Fruit fly (Drosophila melanogaster) whole organism, embryonic: Measurements from ENCODE around the gene ecd.

Experiments
- Adf1 ChIP-seq: fragments of 200-800 bp; sonication (Bioruptor generic); IDR thresholded peaks from 2 replicates; pipeline ENCODE4 v1.3.6; 2022; ENCODE audit warnings: missing biosample characterization, missing genetic modification characterization
- Atf3 ChIP-seq: fragments of 200-800 bp; sonication (Bioruptor generic); optimal IDR thresholded peaks from 3 replicates; lab custom pipeline; 2016; ENCODE audit warnings: missing biosample characterization, missing genetic modification characterization
- Atf6 ChIP-seq: fragments of 200-800 bp; sonication (Bioruptor generic); IDR thresholded peaks from 2 replicates; pipeline ENCODE4 v1.3.6; 2022; ENCODE audit warnings: missing biosample characterization, missing genetic modification characterization
- CG10321 ChIP-seq: fragments of 200-800 bp; sonication (Bioruptor generic); IDR thresholded peaks from 2 replicates; pipeline ENCODE4 v1.3.6; 2022; ENCODE audit warnings: missing biosample characterization, missing genetic modification characterization
- CG10654 ChIP-seq: fragments of 200-800 bp; sonication (Bioruptor generic); optimal IDR thresholded peaks from 2 replicates; lab custom pipeline; 2016; ENCODE audit warnings: missing biosample characterization, missing genetic modification characterization
- CG11093 ChIP-seq: fragments of 200-800 bp; sonication (Bioruptor generic); IDR thresholded peaks from 3 replicates; pipeline ENCODE4 v1.3.6; 2022; ENCODE audit warnings: missing biosample characterization, missing genetic modification characterization
- CG13123 ChIP-seq: fragments of 200-800 bp; sonication (Bioruptor generic); optimal IDR thresholded peaks from 2 replicates; lab custom pipeline; 2016; ENCODE audit warnings: missing biosample characterization, missing genetic modification characterization
- CG15514 ChIP-seq: fragments of 200-800 bp; sonication (Bioruptor generic); optimal IDR thresholded peaks from 3 replicates; lab custom pipeline; 2017; ENCODE audit warnings: missing biosample characterization, missing genetic modification characterization, mild to moderate bottlenecking, moderate library complexity, missing genetic modification reagents
- CG16779 ChIP-seq: fragments of 200-800 bp; sonication (Bioruptor generic); IDR thresholded peaks from 2 replicates; pipeline ENCODE4 v1.3.6; 2022; ENCODE audit warnings: missing biosample characterization, missing genetic modification characterization
- CG17385 ChIP-seq: fragments of 200-800 bp; sonication (Bioruptor generic); optimal IDR thresholded peaks from 3 replicates; lab custom pipeline; 2018; ENCODE audit warnings: missing biosample characterization, mild to moderate bottlenecking, missing genetic modification characterization
- CG17802 ChIP-seq: fragments of 200-800 bp; sonication (Bioruptor generic); optimal IDR thresholded peaks from 2 replicates; lab custom pipeline; 2018; ENCODE audit warnings: missing biosample characterization, mild to moderate bottlenecking, missing genetic modification characterization, moderate library complexity
- CG1792 ChIP-seq: fragments of 200-800 bp; sonication (Bioruptor generic); optimal IDR thresholded peaks from 2 replicates; lab custom pipeline; 2016; ENCODE audit warnings: missing biosample characterization, missing genetic modification characterization
- CG3281 ChIP-seq: fragments of 200-800 bp; sonication (Bioruptor generic); optimal IDR thresholded peaks from 3 replicates; lab custom pipeline; 2017; ENCODE audit warnings: missing biosample characterization, mild to moderate bottlenecking, missing genetic modification characterization
- CG34376 ChIP-seq: fragments of 200-800 bp; sonication (Bioruptor generic); optimal IDR thresholded peaks from 2 replicates; lab custom pipeline; 2018; ENCODE audit warnings: missing biosample characterization, mild to moderate bottlenecking, missing genetic modification characterization
- CG3847 ChIP-seq: fragments of 200-800 bp; sonication (Bioruptor generic); IDR thresholded peaks from 2 replicates; pipeline ENCODE4 v1.3.6; 2022; ENCODE audit warnings: missing biosample characterization, missing genetic modification characterization
- CG6254 ChIP-seq: fragments of 200-800 bp; sonication (Bioruptor generic); optimal IDR thresholded peaks from 3 replicates; lab custom pipeline; 2017; ENCODE audit warnings: mild to moderate bottlenecking, missing biosample characterization, missing genetic modification reagents, missing genetic modification characterization
- CG6791 ChIP-seq: fragments of 200-800 bp; sonication (Bioruptor generic); IDR thresholded peaks from 3 replicates; pipeline ENCODE4 v1.3.6; 2022; ENCODE audit warnings: missing biosample characterization, missing genetic modification characterization; ENCODE audit not compliant: partially characterized antibody
- CG6813 ChIP-seq: fragments of 200-800 bp; sonication (Bioruptor generic); optimal IDR thresholded peaks from 2 replicates; lab custom pipeline; 2017; ENCODE audit warnings: missing biosample characterization, missing genetic modification characterization, mild to moderate bottlenecking, moderate library complexity, missing genetic modification reagents
- CG7271 ChIP-seq: fragments of 200-800 bp; sonication (Bioruptor generic); optimal IDR thresholded peaks from 2 replicates; lab custom pipeline; 2018; ENCODE audit warnings: missing biosample characterization, mild to moderate bottlenecking, missing genetic modification characterization, moderate library complexity
- CG8281 ChIP-seq: fragments of 200-800 bp; sonication (Bioruptor generic); optimal IDR thresholded peaks from 2 replicates; lab custom pipeline; 2018; ENCODE audit warnings: missing biosample characterization, mild to moderate bottlenecking, missing genetic modification characterization, moderate library complexity
- CTCF ChIP-seq: fragments of 200-800 bp; sonication (Bioruptor generic); optimal IDR thresholded peaks from 2 replicates; lab custom pipeline; 2017; ENCODE audit warnings: missing biosample characterization, mild to moderate bottlenecking, missing genetic modification characterization, moderate library complexity
- Dip3 ChIP-seq: fragments of 200-800 bp; sonication (Bioruptor generic); optimal IDR thresholded peaks from 3 replicates; lab custom pipeline; 2016; ENCODE audit warnings: missing biosample characterization, missing genetic modification characterization
- Dref ChIP-seq: fragments of 200-800 bp; sonication (Bioruptor generic); IDR thresholded peaks from 2 replicates; pipeline ENCODE4 v1.3.6; 2022; ENCODE audit warnings: missing biosample characterization, missing genetic modification characterization
- Gsc ChIP-seq: fragments of 200-800 bp; sonication (Bioruptor generic); IDR thresholded peaks from 2 replicates; pipeline ENCODE4 v1.3.6; 2022; ENCODE audit warnings: missing biosample characterization, missing genetic modification characterization
- HLH4C ChIP-seq: fragments of 200-800 bp; sonication (Bioruptor generic); IDR thresholded peaks from 3 replicates; pipeline ENCODE4 v1.3.6; 2022; ENCODE audit warnings: missing biosample characterization, missing genetic modification characterization; ENCODE audit not compliant: partially characterized antibody
- Hr39 ChIP-seq: fragments of >200 bp; optimal IDR thresholded peaks from 2 replicates; lab custom pipeline; 2017
- Hr78 ChIP-seq, 2 experiments: fragments of 200-800 bp in 1 of 2; fragments of >200 bp in 1 of 2; sonication (Bioruptor generic) in 1 of 2; optimal IDR thresholded peaks; 2 replicates each; lab custom pipeline; 2017 to 2019; ENCODE audit warnings: missing biosample characterization in 2 of 2, missing genetic modification characterization in 2 of 2, mild to moderate bottlenecking in 1 of 2, moderate library complexity in 1 of 2
- Med ChIP-seq: fragments of 200-800 bp; sonication (Bioruptor generic); peaks from one replicate; lab custom pipeline; 2016; ENCODE audit warnings: missing biosample characterization, missing genetic modification characterization, mild to moderate bottlenecking, inconsistent platforms, moderate library complexity
- Nf-YB ChIP-seq: fragments of 200-800 bp; sonication (Bioruptor generic); optimal IDR thresholded peaks from 3 replicates; lab custom pipeline; 2019; ENCODE audit warnings: missing biosample characterization, mild to moderate bottlenecking, missing genetic modification characterization, moderate library complexity
- PHDP ChIP-seq: fragments of 200-800 bp; sonication (Bioruptor generic); optimal IDR thresholded peaks from 3 replicates; lab custom pipeline; 2018; ENCODE audit warnings: missing biosample characterization, mild to moderate bottlenecking, missing genetic modification characterization, moderate library complexity
- Sin3A ChIP-seq: fragments of >200 bp; optimal IDR thresholded peaks from 2 replicates; lab custom pipeline; 2018
- cato ChIP-seq: fragments of 200-800 bp; sonication (Bioruptor generic); optimal IDR thresholded peaks from 2 replicates; lab custom pipeline; 2016; ENCODE audit warnings: missing biosample characterization, missing genetic modification characterization, borderline replicate concordance
- dimm ChIP-seq: fragments of 200-800 bp; sonication (Bioruptor generic); IDR thresholded peaks from 2 replicates; pipeline ENCODE4 v1.3.6; 2022; ENCODE audit warnings: missing biosample characterization, missing genetic modification characterization
- disco-r ChIP-seq: fragments of 200-800 bp; sonication (Bioruptor generic); optimal IDR thresholded peaks from 2 replicates; lab custom pipeline; 2016; ENCODE audit warnings: missing biosample characterization, missing genetic modification characterization
- ewg ChIP-seq: fragments of 200-800 bp; sonication (Bioruptor generic); optimal IDR thresholded peaks from 3 replicates; lab custom pipeline; 2017; ENCODE audit warnings: mild to moderate bottlenecking, missing biosample characterization, missing genetic modification reagents, missing genetic modification characterization
- fd64A ChIP-seq: fragments of 200-800 bp; sonication (Bioruptor generic); optimal IDR thresholded peaks from 3 replicates; lab custom pipeline; 2018; ENCODE audit warnings: missing biosample characterization, mild to moderate bottlenecking, missing genetic modification characterization
- gce ChIP-seq: fragments of 200-800 bp; sonication (Bioruptor generic); IDR thresholded peaks from 3 replicates; pipeline ENCODE4 v1.3.6; 2022; ENCODE audit warnings: missing biosample characterization, missing genetic modification characterization
- gfzf ChIP-seq: fragments of 200-800 bp; sonication (Bioruptor generic); optimal IDR thresholded peaks from 2 replicates; lab custom pipeline; 2016; ENCODE audit warnings: missing biosample characterization, mild to moderate bottlenecking, missing genetic modification characterization, moderate library complexity
- gsb ChIP-seq: fragments of 200-800 bp; sonication (Bioruptor generic); IDR thresholded peaks from 2 replicates; pipeline ENCODE4 v1.3.6; 2022; ENCODE audit warnings: missing biosample characterization, missing genetic modification characterization
- hth ChIP-seq: fragments of >200 bp; optimal IDR thresholded peaks from 2 replicates; lab custom pipeline; 2017; ENCODE audit warnings: inconsistent platforms
- nerfin-1 ChIP-seq: fragments of 200-800 bp; sonication (Bioruptor generic); optimal IDR thresholded peaks from 3 replicates; lab custom pipeline; 2019; ENCODE audit warnings: missing biosample characterization, mild to moderate bottlenecking, missing genetic modification characterization, moderate library complexity
- nerfin-2 ChIP-seq: fragments of 200-800 bp; sonication (Bioruptor generic); IDR thresholded peaks from 2 replicates; pipeline ENCODE4 v1.3.6; 2022; ENCODE audit warnings: missing biosample characterization, missing genetic modification characterization; ENCODE audit not compliant: partially characterized antibody
- p53 ChIP-seq: fragments of 200-800 bp; sonication (Bioruptor generic); optimal IDR thresholded peaks from 2 replicates; lab custom pipeline; 2016; ENCODE audit warnings: missing biosample characterization, missing genetic modification characterization
- pros ChIP-seq: fragments of 200-800 bp; sonication (Bioruptor generic); optimal IDR thresholded peaks from 3 replicates; lab custom pipeline; 2019; ENCODE audit warnings: missing biosample characterization, mild to moderate bottlenecking, missing genetic modification characterization, moderate library complexity
- pum ChIP-seq: fragments of 200-800 bp; sonication (Bioruptor generic); optimal IDR thresholded peaks from 2 replicates; lab custom pipeline; 2016; ENCODE audit warnings: missing biosample characterization, missing genetic modification characterization
- run ChIP-seq: fragments of 200-800 bp; sonication (Bioruptor generic); optimal IDR thresholded peaks from 3 replicates; lab custom pipeline; 2018; ENCODE audit warnings: missing biosample characterization, mild to moderate bottlenecking, missing genetic modification characterization
- sd ChIP-seq: fragments of 200-800 bp; sonication (Bioruptor generic); optimal IDR thresholded peaks from 3 replicates; lab custom pipeline; 2018; ENCODE audit warnings: missing biosample characterization, mild to moderate bottlenecking, missing genetic modification characterization, moderate library complexity
- sens ChIP-seq: fragments of 200-800 bp; sonication (Bioruptor generic); peaks from one replicate; lab custom pipeline; 2016; ENCODE audit warnings: missing biosample characterization, missing genetic modification characterization
- seq ChIP-seq: fragments of 200-800 bp; sonication (Bioruptor generic); IDR thresholded peaks from 2 replicates; pipeline ENCODE4 v1.3.6; 2022; ENCODE audit warnings: missing biosample characterization, missing genetic modification characterization
- shn ChIP-seq: fragments of 200-800 bp; sonication (Bioruptor generic); optimal IDR thresholded peaks from 3 replicates; lab custom pipeline; 2016; ENCODE audit warnings: missing biosample characterization, missing genetic modification characterization
- sima ChIP-seq: fragments of 200-800 bp; sonication (Bioruptor generic); optimal IDR thresholded peaks from 2 replicates; lab custom pipeline; 2016; ENCODE audit warnings: missing biosample characterization, missing genetic modification characterization
- slou ChIP-seq: fragments of 200-800 bp; sonication (Bioruptor generic); optimal IDR thresholded peaks from 3 replicates; lab custom pipeline; 2016; ENCODE audit warnings: missing biosample characterization, missing genetic modification characterization

The ecd gene

DNA sequence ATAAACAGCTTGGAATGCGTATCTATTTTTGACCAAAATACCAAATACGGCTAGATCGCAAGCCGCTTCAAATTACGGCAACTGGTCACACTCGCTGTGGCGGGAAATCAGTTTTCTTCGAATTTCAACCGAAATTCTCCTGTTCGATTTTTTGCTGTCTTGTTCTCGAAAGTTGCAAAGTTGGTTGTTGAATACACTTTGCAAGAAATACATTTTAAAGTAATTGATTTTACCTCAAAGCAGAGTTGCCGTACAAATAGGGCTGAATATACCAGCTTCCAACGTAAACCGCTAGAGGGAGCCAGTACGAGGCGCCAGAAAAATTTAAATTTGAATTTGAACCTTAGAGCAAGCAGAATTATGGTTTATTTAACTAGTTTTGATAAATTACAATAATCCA, 28.6 kb downstream of the ecd start, which contains the start of gene CG9018 (continued):
- TF ChIP-seq run (tag; lab: Kevin White, UChicago) (no peak), CG6791 (no peak), sima (GFP tag; lab: Kevin White, UChicago) (no peak), CG3847 (GFP tag; lab: Robert Waterston, UW) (peak; percentile 68), Med (GFP tag; lab: Kevin White, UChicago) (peak; percentile 15), CG7271 (tag; lab: Kevin White, UChicago) (no peak), Atf3 (GFP tag; lab: Kevin White, UChicago) (no peak), Dref (no peak), CG1792 (GFP tag; lab: Kevin White, UChicago) (no peak), CG8281 (tag; lab: Kevin White, UChicago) (no peak), CTCF (GFP tag; lab: Kevin White, UChicago) (peak; percentile 96), CG10321 (GFP tag; lab: Robert Waterston, UW) (no peak), Atf6 (GFP tag; lab: Robert Waterston, UW) (no peak), CG15514 (GFP tag; lab: Kevin White, UChicago) (peak; percentile 48), disco-r (GFP tag; lab: Kevin White, UChicago) (no peak), CG17802 (tag; lab: Kevin White, UChicago) (no peak), p53 (peak; percentile 32), dimm (no peak), sd (peak; percentile 97), CG3281 (GFP tag; lab: Kevin White, UChicago) (no peak), shn (GFP tag; lab: Kevin White, UChicago) (no peak), Dip3 (GFP tag; lab: Kevin White, UChicago) (no peak), CG34376 (GFP tag; lab: Kevin White, UChicago) (no peak), pros (GFP tag; lab: Kevin White, UChicago) (peak; percentile 54), cato (no peak)
- TF ChIP-seq, all 482 proteins: peak for 52

DNA sequence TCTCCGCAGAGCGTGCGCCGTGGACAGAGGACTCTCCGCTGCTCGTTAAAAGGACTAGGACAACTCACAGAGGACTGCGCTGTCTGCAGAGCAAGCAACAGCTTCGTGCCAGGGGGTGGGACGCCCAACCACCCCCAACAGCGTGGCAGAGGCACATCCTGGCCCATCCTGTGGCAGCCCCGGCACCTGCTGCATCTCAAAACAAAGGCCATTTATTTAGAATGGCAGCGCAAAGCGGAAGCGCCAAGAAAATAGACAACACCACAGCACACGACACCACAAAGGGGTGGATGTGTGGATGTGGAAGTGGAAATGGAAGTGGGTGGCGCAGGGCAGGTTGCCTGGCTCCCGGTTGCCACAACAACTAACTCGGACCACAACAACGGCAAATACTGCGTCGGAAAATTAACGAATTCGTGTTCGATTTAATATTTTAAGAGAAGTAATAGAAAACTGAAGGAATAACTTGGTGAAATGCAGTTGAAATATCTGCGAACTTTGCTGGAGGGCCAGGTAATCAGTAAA, 36.4 kb downstream of the ecd start, which contains the start of gene Oseg2:
Gene Oseg2, plus strand, starts transcription at position 475 of the 525 bp plus-strand sequence.
- TF ChIP-seq Hr39 (lab: Kevin White, UChicago) = no peak
- TF ChIP-seq fd64A = no peak
- TF ChIP-seq CG13123 = no peak
- no peak for TF ChIP-seq PHDP (tag; lab: Kevin White, UChicago)
- no peak for TF ChIP-seq slou (GFP tag; lab: Kevin White, UChicago)
- TF ChIP-seq HLH4C (GFP tag; lab: Robert Waterston, UW) = 0 out of 3 replicates have a peak, but pooled peaks have one; percentile 9
- no peak for TF ChIP-seq nerfin-2
- peak; percentile 56 for TF ChIP-seq pros (GFP tag; lab: Kevin White, UChicago)
- peak; percentile 68; the same call in 1 of the 2 replicates for TF ChIP-seq Adf1 (GFP tag; lab: Robert Waterston, UW)
- no peak for TF ChIP-seq CG17385 (GFP tag; lab: Kevin White, UChicago)
- no peak for TF ChIP-seq Nf-YB (GFP tag; lab: Kevin White, UChicago)
- TF ChIP-seq gsb (GFP tag; lab: Robert Waterston, UW) = no peak
- peak; percentile 10 for TF ChIP-seq Med (GFP tag; lab: Kevin White, UChicago)
- TF ChIP-seq hth (lab: Kevin White, UChicago) = no peak
- TF ChIP-seq Sin3A (lab: Kevin White, UChicago) = no peak
- TF ChIP-seq gce (GFP tag; lab: Robert Waterston, UW) = no peak
- peak; percentile 99 for TF ChIP-seq ewg
- no peak for TF ChIP-seq Gsc (GFP tag; lab: Robert Waterston, UW)
- TF ChIP-seq seq (GFP tag; lab: Robert Waterston, UW) = peak; percentile 82
- no peak for TF ChIP-seq CG10654
- no peak for TF ChIP-seq CG11093 (GFP tag; lab: Robert Waterston, UW)
- TF ChIP-seq nerfin-1 (tag; lab: Kevin White, UChicago) = peak; percentile 49
- TF ChIP-seq sens = no peak
- no peak for TF ChIP-seq CG6813 (GFP tag; lab: Kevin White, UChicago)
- TF ChIP-seq pum (GFP tag; lab: Kevin White, UChicago) = no peak
- peak; percentile 36; the same call in 1 of the 2 replicates for TF ChIP-seq CG16779
- TF ChIP-seq Hr78 (GFP tag; optimal IDR thresholded peaks at IDR 0.05; lab: Kevin White, UChicago) = no peak
- TF ChIP-seq CG6254 (GFP tag; lab: Kevin White, UChicago) = no peak
- TF ChIP-seq gfzf = no peak
- no peak for TF ChIP-seq CG6791
